Worm (Caenorhabditis elegans): ENCODE results near the gene T05A8.8.

- TF ChIP-seq ztf-23 (GFP tag; IDR thresholded peaks at IDR 0.05) (no peak), flt-1 (GFP tag; IDR thresholded peaks at IDR 0.05) (no peak), T22C8.4 (GFP tag; IDR thresholded peaks at IDR 0.05) (no peak), ref-1 (GFP tag; conservative IDR thresholded peaks at IDR 0.05) (no peak), klf-2 (GFP tag; conservative IDR thresholded peaks at IDR 0.05) (no peak)
Observed at ce11 chrII:2770788-2771187, 34.3 kb downstream of the T05A8.8 start, which contains the start of gene fbxb-105.
